Fruit fly (Drosophila melanogaster): Measurements from ENCODE around the gene Ama.

Ama gene

dm6 chr3R:6723537-6724171, 38.7 kb upstream of the Ama start (continued):
- TF ChIP-seq CG13424 (tag; optimal IDR thresholded peaks at IDR 0.05) (peak; percentile 32), ATbp (GFP tag; optimal IDR thresholded peaks at IDR 0.05) (peak; percentile 23), tx (GFP tag; optimal IDR thresholded peaks at IDR 0.05) (no peak), schlank (tag; optimal IDR thresholded peaks at IDR 0.05) (no peak), CTCF (GFP tag; optimal IDR thresholded peaks at IDR 0.05) (no peak), Blimp-1 (GFP tag; optimal IDR thresholded peaks at IDR 0.05) (peak; percentile 58), Sry-β (GFP tag; optimal IDR thresholded peaks at IDR 0.05) (no peak), Oli (tag; optimal IDR thresholded peaks at IDR 0.05) (peak; percentile 32), Hr51 (GFP tag; optimal IDR thresholded peaks at IDR 0.05) (peak in 1 of 2 experiments; percentile 16), gem (tag; optimal IDR thresholded peaks at IDR 0.05) (peak; percentile 73), CG1233 (GFP tag; optimal IDR thresholded peaks at IDR 0.05) (peak; percentile 12), ttk (GFP tag; IDR thresholded peaks at IDR 0.05) (no peak), CG1603 (tag; optimal IDR thresholded peaks at IDR 0.05) (peak; percentile 49), Pdp1 (GFP tag; optimal IDR thresholded peaks at IDR 0.05) (peak in 1 of 2 experiments; percentile 37), dmrt11E (tag; optimal IDR thresholded peaks at IDR 0.05) (peak; percentile 66), bcd (GFP tag; optimal IDR thresholded peaks at IDR 0.05) (peak; percentile 20), twi (tag; optimal IDR thresholded peaks at IDR 0.05) (no peak), CG7556 (GFP tag; optimal IDR thresholded peaks at IDR 0.05) (peak; percentile 51), nmo (GFP tag; optimal IDR thresholded peaks at IDR 0.05) (peak; percentile 63), CG10209 (GFP tag; optimal IDR thresholded peaks at IDR 0.05) (peak; percentile 7), Hsf (GFP tag; optimal IDR thresholded peaks at IDR 0.05) (peak; percentile 40), CG6813 (GFP tag; optimal IDR thresholded peaks at IDR 0.05) (no peak), CG31441 (GFP tag; IDR thresholded peaks at IDR 0.05) (peak; percentile 57), Xrp1 (GFP tag; IDR thresholded peaks at IDR 0.05) (peak; percentile 62), pan (optimal IDR thresholded peaks at IDR 0.05) (no peak), pan (GFP tag; optimal IDR thresholded peaks at IDR 0.05 in 1 of 2, IDR thresholded peaks at IDR 0.05 in 1 of 2) (peak in 1 of 2 experiments; percentile 29), CG13775 (GFP tag; optimal IDR thresholded peaks at IDR 0.05) (peak; percentile 27), CG17912 (GFP tag; optimal IDR thresholded peaks at IDR 0.05) (no peak), CG6254 (GFP tag; optimal IDR thresholded peaks at IDR 0.05) (peak; percentile 27), odd (GFP tag; optimal IDR thresholded peaks at IDR 0.05) (peak; percentile 9), fd102C (GFP tag; optimal IDR thresholded peaks at IDR 0.05) (peak; percentile 64), gfzf (GFP tag; optimal IDR thresholded peaks at IDR 0.05) (no peak), Asciz (GFP tag; optimal IDR thresholded peaks at IDR 0.05) (no peak), fd64A (GFP tag; optimal IDR thresholded peaks at IDR 0.05) (no peak), ara (GFP tag; IDR thresholded peaks at IDR 0.05) (0 out of 2 replicates have a peak, but pooled peaks have one; percentile 40), phol (tag; optimal IDR thresholded peaks at IDR 0.05) (peak; percentile 71), Lim3 (GFP tag; IDR thresholded peaks at IDR 0.05) (no peak), CG15696 (tag; optimal IDR thresholded peaks at IDR 0.05) (peak; percentile 72), CG33557 (GFP tag; optimal IDR thresholded peaks at IDR 0.05) (peak; percentile 17), oc (tag; optimal IDR thresholded peaks at IDR 0.05) (no peak), CG10267 (tag; optimal IDR thresholded peaks at IDR 0.05) (peak; percentile 51), Rfx (GFP tag; IDR thresholded peaks at IDR 0.05) (no peak), CG14441 (GFP tag; IDR thresholded peaks at IDR 0.05) (0 out of 2 replicates have a peak, but pooled peaks have one; percentile 34), CG8924 (tag; optimal IDR thresholded peaks at IDR 0.05) (peak; percentile 52), CG10979 (tag; optimal IDR thresholded peaks at IDR 0.05) (peak; percentile 72), prd (optimal IDR thresholded peaks at IDR 0.05) (no peak), prd (GFP tag; IDR thresholded peaks at IDR 0.05) (peak; percentile 69; the same call in 2 of the 3 replicates), CG6689 (GFP tag; IDR thresholded peaks at IDR 0.05) (0 out of 2 replicates have a peak, but pooled peaks have one; percentile 22), CG17385 (GFP tag; optimal IDR thresholded peaks at IDR 0.05) (peak; percentile 4)

All from whole organism, embryonic.